Worm (Caenorhabditis elegans) whole organism, early embryonic: ENCODE data around the gene C08F1.11.

Experiments
- ama-1 ChIP-seq: fragments of 150-350 bp; optimal IDR thresholded peaks from 2 replicates; lab custom pipeline; 2014
- ceh-13 ChIP-seq: fragments of 200-800 bp; sonication (Bioruptor generic); optimal IDR thresholded peaks from 2 replicates; lab custom pipeline; 2018; ENCODE audit warnings: mild to moderate bottlenecking, missing genetic modification characterization, missing compliant biosample characterization
- ets-7 ChIP-seq: sonication (generic microtip); optimal IDR thresholded peaks from 2 replicates; lab custom pipeline; 2016; ENCODE audit warnings: missing genotype, missing genetic modification characterization, missing compliant biosample characterization
- flt-1 ChIP-seq: fragments of 200-800 bp; sonication (Bioruptor generic); IDR thresholded peaks from 2 replicates; pipeline ENCODE4 v1.3.6; 2022; ENCODE audit warnings: missing genetic modification characterization, missing compliant biosample characterization
- hmbx-1 ChIP-seq: sonication (generic microtip); optimal IDR thresholded peaks from 2 replicates; lab custom pipeline; 2016; ENCODE audit warnings: mild to moderate bottlenecking, missing genetic modification characterization, missing compliant biosample characterization
- hnd-1 ChIP-seq: sonication (generic microtip); optimal IDR thresholded peaks from 2 replicates; lab custom pipeline; 2016; ENCODE audit warnings: missing genetic modification characterization, missing compliant biosample characterization
- pes-1 ChIP-seq: fragments of 200-800 bp; sonication (Bioruptor generic); IDR thresholded peaks from 2 replicates; pipeline ENCODE4 v1.3.6; 2022; ENCODE audit warnings: missing genetic modification reagents, missing genetic modification characterization, missing compliant biosample characterization
- sea-1 ChIP-seq: fragments of 200-800 bp; sonication (Bioruptor generic); conservative IDR thresholded peaks from 2 replicates; pipeline ENCODE4 v1.3.6; 2022; ENCODE audit warnings: missing genetic modification characterization, missing compliant biosample characterization
- tbx-11 ChIP-seq: fragments of 200-800 bp; sonication (Bioruptor generic); IDR thresholded peaks from 2 replicates; pipeline ENCODE4 v1.3.6; 2022; ENCODE audit warnings: missing genetic modification characterization, missing compliant biosample characterization
- tra-4 ChIP-seq: sonication (generic microtip); optimal IDR thresholded peaks from 2 replicates; lab custom pipeline; 2017; ENCODE audit warnings: missing genetic modification characterization, missing compliant biosample characterization

ce11 chrII:1784799-1785198 lies at the start of gene C08F1.11:
- no peak for TF ChIP-seq ets-7 (tag; lab: Kevin White, UChicago)
- no peak for TF ChIP-seq ama-1 (lab: Kevin White, UChicago)
- no peak for TF ChIP-seq hmbx-1 (tag; lab: Kevin White, UChicago)
- TF ChIP-seq sea-1: no peak
- no peak for TF ChIP-seq tra-4
- no peak for TF ChIP-seq ceh-13 (GFP tag; lab: Kevin White, UChicago)
- TF ChIP-seq hnd-1 (tag; lab: Kevin White, UChicago): no peak
- no peak for TF ChIP-seq flt-1 (GFP tag; lab: Robert Waterston, UW)
- TF ChIP-seq tbx-11 (GFP tag; lab: Robert Waterston, UW): no peak
- no peak for TF ChIP-seq pes-1 (GFP tag; lab: Robert Waterston, UW)
